Worm (Caenorhabditis elegans) whole organism, midembryonic: Measurements from ENCODE around the gene Y54G2A.73.

Source experiments
- cog-1 ChIP-seq: sonication (generic microtip); optimal IDR thresholded peaks from 2 replicates; lab custom pipeline; 2016; ENCODE audit warnings: missing genetic modification characterization, missing compliant biosample characterization
- flt-1 ChIP-seq: fragments of 200-800 bp; sonication (Bioruptor generic); IDR thresholded peaks from 2 replicates; pipeline ENCODE4 v1.3.6; 2022; ENCODE audit warnings: missing genetic modification characterization, missing compliant biosample characterization
- tab-1 ChIP-seq: fragments of 200-800 bp; sonication (Bioruptor generic); IDR thresholded peaks from 2 replicates; pipeline ENCODE4 v1.3.6; 2022; ENCODE audit warnings: missing genetic modification characterization, missing compliant biosample characterization
- ztf-23 ChIP-seq: fragments of 200-800 bp; sonication (Bioruptor generic); IDR thresholded peaks from 2 replicates; pipeline ENCODE4 v1.3.6; 2022; ENCODE audit warnings: missing genetic modification reagents, missing genetic modification characterization, missing compliant biosample characterization

DNA sequence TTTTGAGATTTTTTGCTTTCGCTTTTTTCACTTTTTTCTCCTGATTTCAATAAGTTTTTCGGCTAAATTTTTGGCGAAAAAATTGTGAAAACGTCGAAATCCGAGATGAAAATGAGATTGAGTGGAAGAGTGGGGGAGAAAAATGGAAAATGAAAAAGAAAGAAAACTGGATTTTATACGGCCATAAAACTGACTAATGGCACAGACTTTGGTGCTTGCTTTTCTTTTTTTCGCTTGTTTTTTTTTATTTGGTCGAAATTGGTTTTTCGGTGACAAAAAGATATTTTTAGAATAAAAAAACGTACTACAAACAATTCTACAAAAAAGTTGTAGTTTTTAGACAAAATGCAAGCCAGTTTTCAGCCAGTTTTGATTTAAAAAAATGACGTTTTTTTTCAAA is 5.9 kb downstream of the Y54G2A.73 start:
- no peak for TF ChIP-seq tab-1 (GFP tag; lab: Robert Waterston, UW)
- no peak for TF ChIP-seq ztf-23 (GFP tag; lab: Robert Waterston, UW)
- no peak for TF ChIP-seq flt-1
- TF ChIP-seq cog-1 (tag; lab: Kevin White, UChicago) = no peak
